In genomic region chrIV:15393186-15393585, ce11 we compare ENCODE assay signal across 1 worm cellular context.
A peak's percentile ranks its signal among the peaks of the same experiment; 100 is the strongest.
TF ChIP-seq lines count a peak whose summit lies in the region.

No protein-coding gene starts in this region.

TF ChIP-seq in whole organism, L1 larva, 84 proteins besides CTCF, POLR2A, EP300 and RAD21 (continued from another document):
- TF ChIP-seq unc-86 (tag; optimal IDR thresholded peaks at IDR 0.05; lab: Kevin White, UChicago) (no peak), nhr-20 (tag; optimal IDR thresholded peaks at IDR 0.05; lab: Kevin White, UChicago) (peak; percentile 28), ceh-88 (GFP tag; IDR thresholded peaks at IDR 0.05; lab: Robert Waterston, UW) (no peak), hlh-4 (tag; optimal IDR thresholded peaks at IDR 0.05; lab: Kevin White, UChicago) (no peak), swsn-7 (tag; optimal IDR thresholded peaks at IDR 0.05; lab: Kevin White, UChicago) (no peak), snpc-4 (tag; optimal IDR thresholded peaks at IDR 0.05; lab: Kevin White, UChicago) (no peak), nhr-47 (tag; optimal IDR thresholded peaks at IDR 0.05; lab: Kevin White, UChicago) (no peak), lin-13 (GFP tag; optimal IDR thresholded peaks at IDR 0.05; lab: Kevin White, UChicago) (no peak), nhr-19 (GFP tag; conservative IDR thresholded peaks at IDR 0.05; lab: Robert Waterston, UW) (no peak), elt-2 (tag; optimal IDR thresholded peaks at IDR 0.05; lab: Kevin White, UChicago) (peak; percentile 74), lin-35 (GFP tag; optimal IDR thresholded peaks at IDR 0.05; lab: Kevin White, UChicago) (peak in 1 of 2 experiments; percentile 12), zag-1 (tag; optimal IDR thresholded peaks at IDR 0.05; lab: Kevin White, UChicago) (no peak), pqm-1 (tag; optimal IDR thresholded peaks at IDR 0.05; lab: Kevin White, UChicago) (peak; percentile 13)
